Fruit fly (Drosophila melanogaster) whole organism, embryonic: ENCODE results near the gene dome.

ENCODE experiments used
- CG10543 ChIP-seq: fragments of 200-800 bp; sonication (Bioruptor generic); optimal IDR thresholded peaks from 3 replicates; lab custom pipeline; 2017; ENCODE audit warnings: missing biosample characterization, mild to moderate bottlenecking, missing genetic modification characterization, moderate library complexity
- CG1792 ChIP-seq: fragments of 200-800 bp; sonication (Bioruptor generic); optimal IDR thresholded peaks from 2 replicates; lab custom pipeline; 2016; ENCODE audit warnings: missing biosample characterization, missing genetic modification characterization
- CG18476 ChIP-seq: fragments of 200-800 bp; sonication (Bioruptor generic); optimal IDR thresholded peaks from 2 replicates; lab custom pipeline; 2016; ENCODE audit warnings: missing biosample characterization, mild to moderate bottlenecking, missing genetic modification characterization
- CG6813 ChIP-seq: fragments of 200-800 bp; sonication (Bioruptor generic); optimal IDR thresholded peaks from 2 replicates; lab custom pipeline; 2017; ENCODE audit warnings: missing biosample characterization, missing genetic modification characterization, mild to moderate bottlenecking, moderate library complexity, missing genetic modification reagents
- CG7745 ChIP-seq: fragments of 200-800 bp; sonication (Bioruptor generic); optimal IDR thresholded peaks from 2 replicates; lab custom pipeline; 2018; ENCODE audit warnings: missing biosample characterization, mild to moderate bottlenecking, missing genetic modification characterization, moderate library complexity
- D19A ChIP-seq: fragments of 200-800 bp; optimal IDR thresholded peaks from 3 replicates; lab custom pipeline; 2019; ENCODE audit warnings: missing biosample characterization, mild to moderate bottlenecking, missing genetic modification characterization, moderate library complexity
- Drgx ChIP-seq: fragments of 200-800 bp; sonication (Bioruptor generic); IDR thresholded peaks from 2 replicates; pipeline ENCODE4 v1.3.6; 2022; ENCODE audit warnings: missing biosample characterization, missing genetic modification characterization
- HLH4C ChIP-seq: fragments of 200-800 bp; sonication (Bioruptor generic); IDR thresholded peaks from 3 replicates; pipeline ENCODE4 v1.3.6; 2022; ENCODE audit warnings: missing biosample characterization, missing genetic modification characterization; ENCODE audit not compliant: partially characterized antibody
- Optix ChIP-seq: fragments of 200-800 bp; sonication (Bioruptor generic); IDR thresholded peaks from 3 replicates; pipeline ENCODE4 v1.3.6; 2022; ENCODE audit warnings: missing biosample characterization, missing genetic modification characterization
- Spps ChIP-seq: fragments of 200-800 bp; sonication (Bioruptor generic); optimal IDR thresholded peaks from 2 replicates; lab custom pipeline; 2018; ENCODE audit warnings: missing biosample characterization, mild to moderate bottlenecking, missing genetic modification characterization
- sug ChIP-seq: fragments of 200-800 bp; optimal IDR thresholded peaks from 2 replicates; lab custom pipeline; 2019; ENCODE audit warnings: missing biosample characterization, mild to moderate bottlenecking, missing genetic modification characterization, moderate library complexity
- ttk ChIP-seq: fragments of 200-800 bp; sonication (Bioruptor generic); IDR thresholded peaks from 2 replicates; pipeline ENCODE4 v2.1.2; 2022; ENCODE audit warnings: missing biosample characterization, missing genetic modification characterization

DNA sequence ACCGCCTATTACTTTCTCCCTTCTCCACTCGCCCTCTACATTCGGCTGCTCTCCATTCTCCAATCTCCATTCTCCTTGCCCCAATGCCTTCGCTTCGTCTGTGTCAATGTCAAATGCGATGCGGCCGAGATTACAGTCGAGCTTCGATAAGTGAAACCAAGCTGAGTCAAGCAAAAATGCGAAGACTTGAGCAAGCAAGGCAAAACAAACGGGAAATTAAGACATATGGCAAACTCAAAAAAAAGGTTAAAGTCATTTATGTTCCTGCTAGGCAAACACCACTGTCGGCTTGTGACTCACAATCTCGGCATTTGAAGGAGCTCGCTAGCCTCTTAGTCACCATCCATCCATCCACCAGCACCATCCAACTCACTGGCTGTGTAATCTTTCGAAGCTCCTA is 14.9 kb downstream of the dome start:
- TF ChIP-seq D19A (tag; lab: Kevin White, UChicago), result peak; percentile 84
- peak; percentile 96 for TF ChIP-seq Drgx (GFP tag; lab: Robert Waterston, UW)
- TF ChIP-seq CG18476 (GFP tag; lab: Kevin White, UChicago), result peak; percentile 89
- peak; percentile 95 for TF ChIP-seq CG1792 (GFP tag; lab: Kevin White, UChicago)
- TF ChIP-seq CG7745 (tag; lab: Kevin White, UChicago), result peak; percentile 15
- TF ChIP-seq ttk (GFP tag; lab: Robert Waterston, UW), result peak; percentile 91
- peak; percentile 97 for TF ChIP-seq Optix
- TF ChIP-seq Spps (tag; lab: Kevin White, UChicago), result peak; percentile 94
- TF ChIP-seq CG6813 (GFP tag; lab: Kevin White, UChicago), result peak; percentile 92
- no peak for TF ChIP-seq HLH4C (GFP tag; lab: Robert Waterston, UW)
- TF ChIP-seq sug (tag; lab: Kevin White, UChicago), result peak; percentile 94
- TF ChIP-seq CG10543 (GFP tag; lab: Kevin White, UChicago), result peak; percentile 96
